Worm (Caenorhabditis elegans): ENCODE data around the gene cgt-2.
A peak's percentile ranks its signal among the peaks of the same experiment; 100 is the strongest.

- TF ChIP-seq pha-4 (tag; optimal IDR thresholded peaks at IDR 0.05) (no peak), fkh-10 (GFP tag; optimal IDR thresholded peaks at IDR 0.05) (no peak), ceh-9 (tag; optimal IDR thresholded peaks at IDR 0.05) (no peak), zag-1 (tag; optimal IDR thresholded peaks at IDR 0.05) (no peak), nhr-25 (tag; optimal IDR thresholded peaks at IDR 0.05) (peak; percentile 83), nhr-77 (tag; optimal IDR thresholded peaks at IDR 0.05) (no peak), unc-62 (GFP tag; optimal IDR thresholded peaks at IDR 0.05) (no peak)
Observed at ce11 chrX:17684767-17685166, 10.3 kb upstream of the cgt-2 start, which contains the start of gene T23E7.6.

All from whole organism, L3 larva.